Fruit fly (Drosophila melanogaster) whole organism, embryonic: ENCODE results near the gene CG10338.

Source experiments
- ATbp ChIP-seq: fragments of 200-800 bp; sonication (Bioruptor generic); optimal IDR thresholded peaks from 2 replicates; lab custom pipeline; 2017; ENCODE audit warnings: missing biosample characterization, mild to moderate bottlenecking, missing genetic modification characterization, missing genetic modification reagents
- B-H2 ChIP-seq: fragments of 200-800 bp; sonication (Bioruptor generic); optimal IDR thresholded peaks from 2 replicates; lab custom pipeline; 2018; ENCODE audit warnings: missing biosample characterization, mild to moderate bottlenecking, missing genetic modification characterization
- C15 ChIP-seq: fragments of 200-800 bp; sonication (Bioruptor generic); IDR thresholded peaks from 3 replicates; pipeline ENCODE4 v1.3.6; 2022; ENCODE audit warnings: missing biosample characterization, missing genetic modification characterization
- CG11085 ChIP-seq: fragments of 200-800 bp; sonication (Bioruptor generic); IDR thresholded peaks from 2 replicates; pipeline ENCODE4 v1.3.6; 2022; ENCODE audit warnings: missing biosample characterization, missing genetic modification characterization
- CG11456 ChIP-seq: fragments of 200-800 bp; sonication (Bioruptor generic); IDR thresholded peaks from 3 replicates; pipeline ENCODE4 v1.3.6; 2022; ENCODE audit warnings: missing biosample characterization, missing genetic modification characterization
- CG12391 ChIP-seq: fragments of 200-800 bp; sonication (Bioruptor generic); optimal IDR thresholded peaks from 3 replicates; lab custom pipeline; 2018; ENCODE audit warnings: missing biosample characterization, mild to moderate bottlenecking, missing genetic modification characterization, moderate library complexity
- CG13775 ChIP-seq: fragments of 200-800 bp; sonication (Bioruptor generic); optimal IDR thresholded peaks from 3 replicates; lab custom pipeline; 2017; ENCODE audit warnings: missing biosample characterization, mild to moderate bottlenecking, missing genetic modification characterization
- CG13894 ChIP-seq: fragments of 200-800 bp; sonication (Bioruptor generic); optimal IDR thresholded peaks from 3 replicates; lab custom pipeline; 2018; ENCODE audit warnings: missing biosample characterization, mild to moderate bottlenecking, missing genetic modification characterization, moderate library complexity
- CG16779 ChIP-seq: fragments of 200-800 bp; sonication (Bioruptor generic); IDR thresholded peaks from 2 replicates; pipeline ENCODE4 v1.3.6; 2022; ENCODE audit warnings: missing biosample characterization, missing genetic modification characterization
- CG17829 ChIP-seq: fragments of 200-800 bp; optimal IDR thresholded peaks from 2 replicates; lab custom pipeline; 2019; ENCODE audit warnings: missing biosample characterization, mild to moderate bottlenecking, missing genetic modification characterization, moderate library complexity
- CG1792 ChIP-seq: fragments of 200-800 bp; sonication (Bioruptor generic); optimal IDR thresholded peaks from 2 replicates; lab custom pipeline; 2016; ENCODE audit warnings: missing biosample characterization, missing genetic modification characterization
- CG18011 ChIP-seq: fragments of 200-800 bp; sonication (Bioruptor generic); optimal IDR thresholded peaks from 2 replicates; lab custom pipeline; 2017; ENCODE audit warnings: missing biosample characterization, missing genetic modification characterization, mild to moderate bottlenecking, moderate library complexity, missing genotype
- CG2129 ChIP-seq: fragments of 200-800 bp; sonication (Bioruptor generic); IDR thresholded peaks from 2 replicates; pipeline ENCODE4 v1.3.6; 2022; ENCODE audit warnings: missing biosample characterization, missing genetic modification characterization; ENCODE audit not compliant: partially characterized antibody
- CG2202 ChIP-seq: fragments of 200-800 bp; sonication (Bioruptor generic); optimal IDR thresholded peaks from 2 replicates; lab custom pipeline; 2018; ENCODE audit warnings: missing biosample characterization, mild to moderate bottlenecking, missing genetic modification characterization
- CG2712 ChIP-seq: fragments of 200-800 bp; optimal IDR thresholded peaks from 3 replicates; lab custom pipeline; 2019; ENCODE audit warnings: missing biosample characterization, mild to moderate bottlenecking, missing genetic modification characterization, moderate library complexity
- CG31365 ChIP-seq: fragments of 200-800 bp; sonication (Bioruptor generic); optimal IDR thresholded peaks from 2 replicates; lab custom pipeline; 2018; ENCODE audit warnings: missing biosample characterization, mild to moderate bottlenecking, missing genetic modification characterization
- CG3726 ChIP-seq: fragments of 200-800 bp; sonication (Bioruptor generic); IDR thresholded peaks from 3 replicates; pipeline ENCODE4, ENCODE4 v1.3.6; 2022; ENCODE audit warnings: missing biosample characterization, missing genetic modification characterization
- CG7963 ChIP-seq: fragments of 200-800 bp; sonication (Bioruptor generic); IDR thresholded peaks from 3 replicates; pipeline ENCODE4 v1.3.6; 2022; ENCODE audit warnings: missing biosample characterization, missing genetic modification characterization; ENCODE audit not compliant: partially characterized antibody
- CG8388 ChIP-seq: fragments of 200-800 bp; sonication (Bioruptor generic); optimal IDR thresholded peaks from 2 replicates; lab custom pipeline; 2019; ENCODE audit warnings: missing biosample characterization, mild to moderate bottlenecking, missing genetic modification characterization, moderate library complexity
- CoRest ChIP-seq: fragments of 200-800 bp; sonication (Bioruptor generic); optimal IDR thresholded peaks from 3 replicates; lab custom pipeline; 2018; ENCODE audit warnings: missing biosample characterization, mild to moderate bottlenecking, missing genetic modification characterization, moderate library complexity
- Doc2 ChIP-seq: fragments of 200-800 bp; sonication (Bioruptor generic); IDR thresholded peaks from 2 replicates; pipeline ENCODE4 v1.3.6; 2022; ENCODE audit warnings: missing biosample characterization, missing genetic modification characterization
- Drgx ChIP-seq: fragments of 200-800 bp; sonication (Bioruptor generic); IDR thresholded peaks from 2 replicates; pipeline ENCODE4 v1.3.6; 2022; ENCODE audit warnings: missing biosample characterization, missing genetic modification characterization
- E2f1 ChIP-seq: fragments of 200-800 bp; sonication (Bioruptor generic); IDR thresholded peaks from 2 replicates; pipeline ENCODE4 v1.3.6; 2022; ENCODE audit warnings: missing biosample characterization, missing genetic modification characterization
- HLH4C ChIP-seq: fragments of 200-800 bp; sonication (Bioruptor generic); IDR thresholded peaks from 3 replicates; pipeline ENCODE4 v1.3.6; 2022; ENCODE audit warnings: missing biosample characterization, missing genetic modification characterization; ENCODE audit not compliant: partially characterized antibody
- Hr51 ChIP-seq, 2 experiments: fragments of 200-800 bp; sonication (Bioruptor generic); optimal IDR thresholded peaks; 2 replicates in 1 of 2; 3 replicates in 1 of 2; lab custom pipeline; 2016 to 2018; ENCODE audit warnings: missing biosample characterization in 2 of 2, missing genetic modification characterization in 2 of 2, mild to moderate bottlenecking in 1 of 2, moderate library complexity in 1 of 2
- Med ChIP-seq: fragments of 200-800 bp; sonication (Bioruptor generic); peaks from one replicate; lab custom pipeline; 2016; ENCODE audit warnings: missing biosample characterization, missing genetic modification characterization, mild to moderate bottlenecking, inconsistent platforms, moderate library complexity
- Mes4 ChIP-seq: fragments of 200-800 bp; sonication (Bioruptor generic); optimal IDR thresholded peaks from 2 replicates; lab custom pipeline; 2016; ENCODE audit warnings: missing biosample characterization, missing genetic modification characterization
- Nf-YB ChIP-seq: fragments of 200-800 bp; sonication (Bioruptor generic); optimal IDR thresholded peaks from 3 replicates; lab custom pipeline; 2019; ENCODE audit warnings: missing biosample characterization, mild to moderate bottlenecking, missing genetic modification characterization, moderate library complexity
- Sry-δ ChIP-seq: fragments of 200-800 bp; sonication (Bioruptor generic); optimal IDR thresholded peaks from 2 replicates; lab custom pipeline; 2016; ENCODE audit warnings: missing biosample characterization, missing genetic modification characterization
- Stat92E ChIP-seq, 3 experiments: fragments of >200 bp in 2 of 3; fragments of 200-800 bp in 1 of 3; sonication (Bioruptor generic) in 1 of 3; optimal IDR thresholded peaks; 2 replicates each; lab custom pipeline; 2017 to 2019; ENCODE audit warnings: missing biosample characterization in 3 of 3, missing genetic modification characterization in 3 of 3, mild to moderate bottlenecking in 1 of 3, moderate library complexity in 1 of 3
- TFAM ChIP-seq: fragments of 200-800 bp; sonication (Bioruptor generic); optimal IDR thresholded peaks from 2 replicates; lab custom pipeline; 2017; ENCODE audit warnings: missing biosample characterization, missing genetic modification characterization, inconsistent platforms
- ap ChIP-seq: fragments of 200-800 bp; sonication (Bioruptor generic); IDR thresholded peaks from 2 replicates; pipeline ENCODE4 v1.3.6; 2022; ENCODE audit warnings: missing biosample characterization, missing genetic modification characterization
- btn ChIP-seq: fragments of 200-800 bp; sonication (Bioruptor generic); optimal IDR thresholded peaks from 2 replicates; lab custom pipeline; 2016; ENCODE audit warnings: missing biosample characterization, missing genetic modification characterization
- chn ChIP-seq: fragments of 200-800 bp; sonication (Bioruptor generic); optimal IDR thresholded peaks from 2 replicates; lab custom pipeline; 2016; ENCODE audit warnings: missing biosample characterization, missing genetic modification characterization
- crp ChIP-seq, 2 experiments: fragments of 200-800 bp; sonication (Bioruptor generic); optimal IDR thresholded peaks; 2 replicates in 1 of 2; 3 replicates in 1 of 2; lab custom pipeline; 2017; ENCODE audit warnings: missing biosample characterization in 2 of 2, missing genetic modification characterization in 2 of 2, mild to moderate bottlenecking in 1 of 2, moderate library complexity in 1 of 2
- dmrt11E ChIP-seq: fragments of 200-800 bp; sonication (Bioruptor generic); optimal IDR thresholded peaks from 3 replicates; lab custom pipeline; 2018; ENCODE audit warnings: missing biosample characterization, mild to moderate bottlenecking, missing genetic modification characterization, moderate library complexity
- dmrt99B ChIP-seq: fragments of 200-800 bp; sonication (Bioruptor generic); optimal IDR thresholded peaks from 2 replicates; lab custom pipeline; 2018; ENCODE audit warnings: missing biosample characterization, mild to moderate bottlenecking, missing genetic modification characterization, moderate library complexity
- dysf ChIP-seq: fragments of 200-800 bp; sonication (Bioruptor generic); IDR thresholded peaks from 3 replicates; pipeline ENCODE4 v1.3.6; 2022; ENCODE audit warnings: missing biosample characterization, missing genetic modification characterization
- gsb-n ChIP-seq: fragments of 200-800 bp; sonication (Bioruptor generic); optimal IDR thresholded peaks from 3 replicates; lab custom pipeline; 2018; ENCODE audit warnings: missing biosample characterization, mild to moderate bottlenecking, missing genetic modification characterization
- hb ChIP-seq: fragments of 200-800 bp; sonication (Bioruptor generic); IDR thresholded peaks from 3 replicates; pipeline ENCODE4 v1.3.6; 2022; ENCODE audit warnings: missing biosample characterization, missing genetic modification characterization; ENCODE audit not compliant: partially characterized antibody
- klu ChIP-seq: fragments of 200-800 bp; sonication (Bioruptor generic); IDR thresholded peaks from 2 replicates; pipeline ENCODE4 v1.3.6; 2022; ENCODE audit warnings: missing biosample characterization, missing genetic modification characterization
- pnt ChIP-seq: fragments of 200-800 bp; sonication (Bioruptor generic); optimal IDR thresholded peaks from 3 replicates; lab custom pipeline; 2016; ENCODE audit warnings: missing biosample characterization, missing genetic modification characterization
- rib ChIP-seq: fragments of 200-800 bp; sonication (Bioruptor generic); IDR thresholded peaks from 2 replicates; pipeline ENCODE4 v1.3.6; 2022; ENCODE audit warnings: missing biosample characterization, missing genetic modification characterization
- sens-2 ChIP-seq: fragments of 200-800 bp; sonication (Bioruptor generic); IDR thresholded peaks from 2 replicates; pipeline ENCODE4 v1.3.6; 2022; ENCODE audit warnings: missing biosample characterization, missing genetic modification characterization
- shn ChIP-seq: fragments of 200-800 bp; sonication (Bioruptor generic); optimal IDR thresholded peaks from 3 replicates; lab custom pipeline; 2016; ENCODE audit warnings: missing biosample characterization, missing genetic modification characterization
- sim ChIP-seq: fragments of 200-800 bp; sonication (Bioruptor generic); IDR thresholded peaks from 2 replicates; pipeline ENCODE4 v1.3.6; 2022; ENCODE audit warnings: missing biosample characterization, missing genetic modification characterization
- sob ChIP-seq: fragments of 200-800 bp; sonication (Bioruptor generic); IDR thresholded peaks from 2 replicates; pipeline ENCODE4 v1.3.6; 2022; ENCODE audit warnings: missing biosample characterization, missing genetic modification characterization
- unpg ChIP-seq: fragments of 200-800 bp; sonication (Bioruptor generic); optimal IDR thresholded peaks from 3 replicates; lab custom pipeline; 2018; ENCODE audit warnings: missing biosample characterization, mild to moderate bottlenecking, missing genetic modification characterization, moderate library complexity
- zfh2 ChIP-seq: fragments of 200-800 bp; sonication (Bioruptor generic); optimal IDR thresholded peaks from 2 replicates; lab custom pipeline; 2016; ENCODE audit warnings: missing biosample characterization, missing genetic modification characterization

The CG10338 gene

DNA sequence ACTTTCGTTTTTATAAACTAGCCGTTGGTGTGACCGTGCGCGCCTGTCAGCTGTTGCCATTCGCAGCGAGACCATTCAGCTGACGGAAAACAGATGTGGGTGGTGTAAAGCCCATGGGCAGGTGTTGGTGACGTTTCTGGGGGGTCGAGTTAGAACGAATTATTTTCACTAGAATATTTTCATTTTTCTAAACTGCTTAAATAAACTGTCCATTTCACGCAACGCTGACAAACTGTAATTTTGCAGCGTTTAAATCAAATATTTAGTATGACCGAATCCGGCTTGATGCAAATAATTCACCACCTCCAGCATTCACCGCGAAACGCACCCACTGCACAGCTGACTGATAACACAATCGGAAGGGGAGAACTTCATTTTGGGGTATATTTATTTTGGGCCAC lies at the start of gene CG10338, which contains the start of gene CG10383 (continued):
- TF ChIP-seq btn (GFP tag; lab: Kevin White, UChicago) (peak; percentile 25), CG1792 (peak; percentile 82), ATbp (GFP tag; lab: Kevin White, UChicago) (peak; percentile 72), CG7963 (GFP tag; lab: Robert Waterston, UW) (no peak), zfh2 (GFP tag; lab: Kevin White, UChicago) (peak; percentile 95), Med (GFP tag; lab: Kevin White, UChicago) (peak; percentile 99), gsb-n (tag; lab: Kevin White, UChicago) (peak; percentile 55), rib (peak; percentile 85), ap (GFP tag; lab: Robert Waterston, UW) (peak; percentile 74), chn (GFP tag; lab: Kevin White, UChicago) (peak; percentile 96), shn (GFP tag; lab: Kevin White, UChicago) (peak; percentile 92), CG11085 (peak; percentile 83), pnt (GFP tag; lab: Kevin White, UChicago) (peak; percentile 87), CG12391 (tag; lab: Kevin White, UChicago) (peak; percentile 80), E2f1 (GFP tag; lab: Robert Waterston, UW) (peak; percentile 89), CoRest (tag; lab: Kevin White, UChicago) (peak; percentile 81), dysf (GFP tag; lab: Robert Waterston, UW) (peak; percentile 89), sens-2 (peak; percentile 70; the same call in 1 of the 2 replicates), CG17829 (tag; lab: Kevin White, UChicago) (peak; percentile 75), CG13775 (GFP tag; lab: Kevin White, UChicago) (peak; percentile 81), CG2129 (GFP tag; lab: Robert Waterston, UW) (no peak), CG16779 (GFP tag; lab: Robert Waterston, UW) (peak; percentile 93), TFAM (no peak), hb (no peak), crp (GFP tag; optimal IDR thresholded peaks at IDR 0.05; lab: Kevin White, UChicago) (peak; percentile 100), B-H2 (GFP tag; lab: Kevin White, UChicago) (no peak), CG3726 (GFP tag; lab: Robert Waterston, UW) (peak; percentile 79; the same call in 1 of the 3 replicates), sob (GFP tag; lab: Robert Waterston, UW) (peak; percentile 90), CG11456 (peak; percentile 93), Mes4 (peak; percentile 70), Hr51 (GFP tag; optimal IDR thresholded peaks at IDR 0.05; lab: Kevin White, UChicago) (peak; percentile 80 to 85), unpg (GFP tag; lab: Kevin White, UChicago) (peak; percentile 85), Doc2 (GFP tag; lab: Robert Waterston, UW) (peak; percentile 37; the same call in 1 of the 2 replicates), dmrt11E (peak; percentile 57), Drgx (GFP tag; lab: Robert Waterston, UW) (peak; percentile 88), sim (GFP tag; lab: Robert Waterston, UW) (peak; percentile 62; the same call in 1 of the 2 replicates), Nf-YB (peak; percentile 56), CG2712 (peak; percentile 83), klu (GFP tag; lab: Robert Waterston, UW) (peak; percentile 94), CG18011 (GFP tag; lab: Kevin White, UChicago) (peak; percentile 78), CG2202 (peak; percentile 52), CG13894 (tag; lab: Kevin White, UChicago) (peak; percentile 68), C15 (GFP tag; lab: Robert Waterston, UW) (peak; percentile 65; the same call in 2 of the 3 replicates), Stat92E (GFP tag; optimal IDR thresholded peaks at IDR 0.05; lab: Kevin White, UChicago) (peak in 1 of 3 experiments; percentile 75), CG8388 (GFP tag; lab: Kevin White, UChicago) (peak; percentile 71), HLH4C (GFP tag; lab: Robert Waterston, UW) (peak; percentile 44; the same call in 2 of the 3 replicates), dmrt99B (tag; lab: Kevin White, UChicago) (peak; percentile 72), CG31365 (peak; percentile 60), Sry-δ (GFP tag; lab: Kevin White, UChicago) (peak; percentile 68)
